Worm (Caenorhabditis elegans) whole organism, midembryonic: ENCODE results near the gene F34D10.3.

Experiments used
- T22C8.4 ChIP-seq: fragments of 200-800 bp; sonication (Bioruptor generic); IDR thresholded peaks from 2 replicates; pipeline ENCODE4 v1.3.6; 2022; ENCODE audit warnings: missing genetic modification characterization, missing compliant biosample characterization
- cog-1 ChIP-seq: sonication (generic microtip); optimal IDR thresholded peaks from 2 replicates; lab custom pipeline; 2016; ENCODE audit warnings: missing genetic modification characterization, missing compliant biosample characterization
- flt-1 ChIP-seq: fragments of 200-800 bp; sonication (Bioruptor generic); IDR thresholded peaks from 2 replicates; pipeline ENCODE4 v1.3.6; 2022; ENCODE audit warnings: missing genetic modification characterization, missing compliant biosample characterization
- klf-2 ChIP-seq: fragments of 200-800 bp; sonication (Bioruptor generic); conservative IDR thresholded peaks from 2 replicates; pipeline ENCODE4 v1.3.6; 2022; ENCODE audit warnings: missing genetic modification reagents, missing genetic modification characterization, missing compliant biosample characterization
- med-1 ChIP-seq: sonication (generic microtip); optimal IDR thresholded peaks from 2 replicates; lab custom pipeline; 2017; ENCODE audit warnings: missing genetic modification characterization, mild to moderate bottlenecking, missing compliant biosample characterization, antibody characterized with exemption, missing genetic modification reagents; ENCODE audit not compliant: insufficient read depth
- ref-1 ChIP-seq: fragments of 200-800 bp; sonication (Bioruptor generic); conservative IDR thresholded peaks from 2 replicates; pipeline ENCODE4 v1.3.6; 2022; ENCODE audit warnings: missing genetic modification reagents, missing genetic modification characterization, missing compliant biosample characterization
- tab-1 ChIP-seq: fragments of 200-800 bp; sonication (Bioruptor generic); IDR thresholded peaks from 2 replicates; pipeline ENCODE4 v1.3.6; 2022; ENCODE audit warnings: missing genetic modification characterization, missing compliant biosample characterization
- ztf-23 ChIP-seq: fragments of 200-800 bp; sonication (Bioruptor generic); IDR thresholded peaks from 2 replicates; pipeline ENCODE4 v1.3.6; 2022; ENCODE audit warnings: missing genetic modification reagents, missing genetic modification characterization, missing compliant biosample characterization
- ztf-29 ChIP-seq: fragments of 200-800 bp; sonication (Bioruptor generic); IDR thresholded peaks from 2 replicates; pipeline ENCODE4 v1.3.6; 2022; ENCODE audit warnings: missing genetic modification reagents, missing genetic modification characterization, missing compliant biosample characterization

F34D10.3 gene

DNA sequence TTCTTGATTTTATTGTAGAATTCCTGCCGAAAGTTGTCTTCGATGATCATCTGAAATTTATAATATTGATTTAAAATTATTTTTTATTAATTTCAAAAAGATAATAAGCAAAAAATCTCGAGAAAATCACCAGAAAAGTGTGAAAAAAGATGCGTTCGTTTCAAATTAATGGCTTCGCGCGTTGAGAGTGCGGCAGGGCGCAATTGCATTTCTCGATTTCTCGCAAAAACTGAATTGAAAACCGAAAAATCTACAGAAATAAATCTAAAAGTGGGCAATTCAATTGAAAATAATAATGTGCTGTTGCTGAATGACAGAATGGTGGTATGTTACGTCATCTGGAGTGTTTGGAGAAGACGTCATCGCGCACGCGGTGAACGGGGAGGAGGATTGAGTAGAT, 935 bp downstream of the F34D10.3 start, which contains the start of gene evl-18:
Gene evl-18 (minus strand): TSS at position 50 of the 400 bp plus-strand sequence.
- TF ChIP-seq cog-1 (tag; lab: Kevin White, UChicago) (no peak), ztf-29 (GFP tag; lab: Robert Waterston, UW) (no peak), flt-1 (GFP tag; lab: Robert Waterston, UW) (no peak), ztf-23 (GFP tag; lab: Robert Waterston, UW) (no peak), klf-2 (GFP tag; lab: Robert Waterston, UW) (no peak), ref-1 (GFP tag; lab: Robert Waterston, UW) (no peak), tab-1 (GFP tag; lab: Robert Waterston, UW) (no peak), med-1 (GFP tag; lab: Kevin White, UChicago) (no peak), T22C8.4 (GFP tag; lab: Robert Waterston, UW) (no peak)

DNA sequence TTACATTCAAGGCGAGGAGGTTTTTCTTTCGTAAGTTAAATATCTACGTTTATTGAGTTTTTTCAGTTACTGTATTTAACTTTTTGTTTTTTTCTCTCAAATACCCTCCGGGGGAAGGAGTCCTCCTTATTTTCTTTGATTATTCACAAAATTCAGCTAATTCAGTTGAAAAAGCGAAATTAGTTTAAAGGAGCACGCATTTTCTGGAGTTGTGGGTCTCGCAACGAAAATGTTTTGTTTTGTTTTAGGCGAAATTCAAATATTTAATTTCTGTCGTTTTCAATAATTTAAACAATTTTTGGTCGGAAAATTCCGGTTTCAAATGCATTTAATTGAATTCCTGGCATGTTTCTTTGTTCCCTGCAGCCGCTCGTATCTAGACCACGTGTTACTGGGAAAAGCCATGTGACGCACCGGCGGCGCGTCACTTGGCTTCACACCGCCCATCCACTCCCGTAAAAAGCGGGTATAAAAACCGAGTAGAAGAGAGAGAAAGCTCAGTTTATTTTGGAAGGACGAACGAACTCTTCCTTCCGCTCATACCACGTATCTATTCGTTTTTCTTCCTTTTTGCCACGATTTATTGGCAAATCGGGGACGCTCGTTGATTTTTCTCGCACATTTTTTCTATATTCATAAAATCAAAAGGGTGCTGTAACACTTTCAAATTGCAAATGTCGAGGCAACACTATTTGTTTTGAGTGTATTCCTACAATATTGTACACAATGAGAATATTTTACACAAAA, 1.6 kb downstream of the F34D10.3 start:
- TF ChIP-seq ref-1 (GFP tag; lab: Robert Waterston, UW) (no peak), flt-1 (GFP tag; lab: Robert Waterston, UW) (no peak), med-1 (GFP tag; lab: Kevin White, UChicago) (no peak), cog-1 (tag; lab: Kevin White, UChicago) (no peak), T22C8.4 (GFP tag; lab: Robert Waterston, UW) (no peak), tab-1 (GFP tag; lab: Robert Waterston, UW) (no peak), klf-2 (GFP tag; lab: Robert Waterston, UW) (no peak)

DNA sequence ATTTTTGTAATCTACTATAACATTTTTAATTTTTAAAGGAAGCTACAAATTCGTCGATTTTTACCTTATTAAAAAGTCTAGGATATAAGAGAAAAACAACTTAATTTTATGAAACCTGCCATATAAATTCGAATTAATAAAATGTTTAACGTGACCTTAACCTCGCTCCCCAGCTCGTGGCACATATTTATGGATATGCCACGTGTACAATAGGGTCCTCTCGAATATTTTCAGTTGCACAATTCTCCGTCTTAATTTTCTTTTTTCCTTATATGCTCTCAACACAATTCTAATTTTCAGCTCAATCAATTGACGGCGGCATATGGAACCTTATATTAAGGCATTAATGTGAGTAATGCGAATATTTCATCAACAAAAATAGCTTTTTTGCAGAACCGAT, 2.2 kb downstream of the F34D10.3 start, which contains the start of gene F34D10.4:
Gene F34D10.4 (plus strand): TSS at position 301 of the 400 bp plus-strand sequence.
- TF ChIP-seq klf-2 (GFP tag; lab: Robert Waterston, UW) (no peak), ztf-29 (GFP tag; lab: Robert Waterston, UW) (no peak), cog-1 (tag; lab: Kevin White, UChicago) (no peak), tab-1 (GFP tag; lab: Robert Waterston, UW) (no peak), T22C8.4 (GFP tag; lab: Robert Waterston, UW) (no peak), flt-1 (GFP tag; lab: Robert Waterston, UW) (no peak), ztf-23 (GFP tag; lab: Robert Waterston, UW) (no peak), ref-1 (GFP tag; lab: Robert Waterston, UW) (no peak), med-1 (GFP tag; lab: Kevin White, UChicago) (no peak)

DNA sequence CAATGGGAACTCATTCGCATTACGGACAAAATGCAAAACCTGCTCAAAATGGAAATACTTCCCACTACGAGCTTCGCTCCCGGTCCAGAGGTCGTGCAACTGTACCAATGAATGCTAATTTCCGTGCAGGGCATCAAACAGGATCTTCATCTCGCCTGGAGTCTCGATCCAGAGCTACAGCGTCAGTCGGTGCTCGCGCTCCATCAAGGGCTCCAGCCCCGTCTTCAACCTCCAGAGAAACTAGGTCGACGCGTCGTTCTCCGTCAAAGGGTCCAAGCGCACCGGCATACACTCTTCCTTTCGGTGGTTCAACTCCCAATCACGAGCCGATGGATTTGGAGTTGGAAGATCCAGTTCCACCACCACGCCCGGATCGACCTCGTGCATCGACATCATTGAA, 3.7 kb downstream of the F34D10.3 start:
- TF ChIP-seq ztf-29 (GFP tag; lab: Robert Waterston, UW) (no peak), T22C8.4 (GFP tag; lab: Robert Waterston, UW) (no peak), flt-1 (GFP tag; lab: Robert Waterston, UW) (no peak), med-1 (GFP tag; lab: Kevin White, UChicago) (no peak), ref-1 (GFP tag; lab: Robert Waterston, UW) (no peak), tab-1 (GFP tag; lab: Robert Waterston, UW) (no peak), cog-1 (tag; lab: Kevin White, UChicago) (no peak), ztf-23 (GFP tag; lab: Robert Waterston, UW) (no peak), klf-2 (GFP tag; lab: Robert Waterston, UW) (no peak)

DNA sequence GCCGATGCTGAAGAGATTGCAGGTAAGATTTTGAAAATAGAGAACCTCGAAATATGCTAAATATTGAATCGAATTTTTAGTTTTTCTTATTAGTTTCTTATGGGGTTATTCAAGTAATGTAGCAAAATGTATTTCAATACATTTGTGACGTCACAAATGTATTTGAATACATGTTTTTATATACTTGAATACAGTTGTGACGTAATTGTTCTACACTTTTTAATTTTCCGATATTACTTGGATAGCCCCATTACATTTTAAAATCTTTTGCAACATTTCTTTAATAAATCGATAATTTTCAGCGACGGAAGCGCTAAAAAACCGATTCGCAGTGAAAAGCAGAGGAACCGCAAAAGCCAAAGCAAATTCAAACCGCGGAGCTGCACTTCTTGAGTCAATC, 4.3 kb downstream of the F34D10.3 start:
- TF ChIP-seq ztf-23 (GFP tag; lab: Robert Waterston, UW) (no peak), med-1 (GFP tag; lab: Kevin White, UChicago) (no peak), ztf-29 (GFP tag; lab: Robert Waterston, UW) (no peak), cog-1 (tag; lab: Kevin White, UChicago) (no peak), T22C8.4 (GFP tag; lab: Robert Waterston, UW) (no peak), ref-1 (GFP tag; lab: Robert Waterston, UW) (no peak), tab-1 (GFP tag; lab: Robert Waterston, UW) (no peak), klf-2 (GFP tag; lab: Robert Waterston, UW) (no peak), flt-1 (GFP tag; lab: Robert Waterston, UW) (no peak)

DNA sequence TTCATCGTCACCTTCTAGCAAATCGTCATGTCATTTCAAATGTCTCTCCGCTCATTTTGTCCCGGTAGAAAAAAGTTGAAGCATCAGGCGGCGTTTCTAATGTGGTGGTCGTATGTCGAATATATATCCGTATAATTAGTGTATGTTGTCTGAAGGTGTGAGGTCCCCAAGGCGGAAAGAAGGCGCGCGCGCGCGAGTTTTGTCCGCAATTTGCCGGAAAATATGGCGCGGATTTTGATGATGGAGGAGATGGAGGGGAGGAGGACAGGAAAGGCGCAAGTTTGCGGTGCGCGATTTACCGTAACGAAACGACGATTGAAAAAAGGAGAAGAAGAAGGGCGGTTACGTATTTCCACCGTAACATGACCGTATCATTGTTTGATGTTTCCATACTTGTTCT, 8.0 kb downstream of the F34D10.3 start:
- TF ChIP-seq ztf-23 (GFP tag; lab: Robert Waterston, UW) (no peak), klf-2 (GFP tag; lab: Robert Waterston, UW) (no peak), flt-1 (GFP tag; lab: Robert Waterston, UW) (no peak), med-1 (GFP tag; lab: Kevin White, UChicago) (no peak), tab-1 (GFP tag; lab: Robert Waterston, UW) (no peak), ztf-29 (GFP tag; lab: Robert Waterston, UW) (no peak), T22C8.4 (GFP tag; lab: Robert Waterston, UW) (no peak), ref-1 (GFP tag; lab: Robert Waterston, UW) (no peak)

DNA sequence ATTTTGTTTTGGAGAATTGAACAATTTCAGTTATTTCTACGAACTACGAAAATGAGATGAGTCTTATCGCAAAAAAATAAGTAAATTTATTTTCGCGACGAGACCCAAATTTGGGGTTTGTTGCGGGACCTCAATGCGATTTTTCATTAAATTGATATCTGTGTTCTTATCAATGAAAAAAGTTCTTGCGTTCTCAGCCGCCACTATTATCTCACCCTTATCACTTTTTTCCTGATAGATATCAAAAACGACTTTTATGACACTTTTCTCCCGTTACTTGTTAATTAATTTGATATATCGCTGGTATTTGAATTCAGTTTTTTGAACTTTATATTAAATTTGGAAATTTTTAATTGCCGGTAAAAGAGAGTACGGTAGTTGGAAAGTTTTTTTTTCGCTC, 9.3 kb downstream of the F34D10.3 start:
- TF ChIP-seq med-1 (GFP tag; lab: Kevin White, UChicago) = no peak
- TF ChIP-seq T22C8.4 (GFP tag; lab: Robert Waterston, UW) = no peak
- no peak for TF ChIP-seq tab-1 (GFP tag; lab: Robert Waterston, UW)
- no peak for TF ChIP-seq ztf-29 (GFP tag; lab: Robert Waterston, UW)
- no peak for TF ChIP-seq cog-1 (tag; lab: Kevin White, UChicago)
- no peak for TF ChIP-seq ref-1 (GFP tag; lab: Robert Waterston, UW)
- no peak for TF ChIP-seq ztf-23 (GFP tag; lab: Robert Waterston, UW)

DNA sequence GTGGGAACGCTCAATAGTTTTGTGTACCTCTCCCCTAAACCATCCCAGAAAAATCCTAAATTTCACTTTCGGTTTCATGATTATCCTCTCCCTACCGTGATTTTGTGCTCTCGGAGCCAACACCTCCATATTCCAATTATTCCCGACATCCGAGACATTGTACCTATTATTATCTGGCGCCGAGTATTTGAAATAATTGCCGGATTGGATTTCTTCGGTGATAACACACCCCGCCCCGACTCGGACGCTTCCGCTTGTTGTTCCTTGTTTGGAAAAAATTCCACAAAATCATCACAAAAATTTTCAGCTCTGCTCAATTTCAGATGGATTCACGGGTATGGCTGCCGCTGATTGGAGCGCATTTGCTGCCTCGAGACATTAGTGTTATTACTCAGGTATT, 11.1 kb downstream of the F34D10.3 start, which contains the start of gene lin-48:
Gene lin-48 (plus strand): TSS at position 301 of the 400 bp plus-strand sequence.
- TF ChIP-seq ztf-29 (GFP tag; lab: Robert Waterston, UW) (no peak), ref-1 (GFP tag; lab: Robert Waterston, UW) (0 out of 2 replicates have a peak, but pooled peaks have one; percentile 2), tab-1 (GFP tag; lab: Robert Waterston, UW) (no peak)
